Fruit fly (Drosophila melanogaster): Measurements from ENCODE around the gene CG42762.

CG42762 gene

DNA sequence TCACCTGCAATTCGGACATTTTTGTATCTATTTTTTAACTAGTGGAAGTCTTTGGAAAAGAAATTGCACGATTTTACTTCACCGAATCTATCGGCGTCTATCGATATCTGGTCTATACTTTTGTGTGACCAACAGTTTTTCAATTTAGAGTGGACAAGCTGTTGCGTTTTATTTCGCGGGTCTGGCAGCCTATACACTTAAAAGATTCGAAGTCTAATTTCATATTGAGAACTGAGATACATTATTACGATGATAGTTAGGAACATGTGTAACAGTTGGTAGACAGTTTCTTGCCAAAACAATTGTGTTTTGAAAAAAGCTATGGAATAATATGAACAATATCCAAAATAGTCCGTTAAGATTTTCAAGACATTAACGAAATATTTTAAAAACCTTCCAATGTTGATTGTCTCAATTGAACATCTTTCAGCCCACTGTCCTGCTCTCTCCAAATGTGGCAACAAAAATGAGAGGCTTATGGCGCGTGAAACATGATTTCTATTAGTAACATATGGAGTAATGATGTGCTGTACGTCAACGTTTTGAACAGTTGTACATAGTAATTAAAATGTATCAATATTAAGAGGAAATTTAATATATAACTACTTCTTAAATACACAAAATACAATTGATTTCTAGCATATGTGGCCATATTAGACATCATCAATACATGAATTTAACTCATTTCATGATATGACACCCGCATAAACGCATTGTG, 18.6 kb upstream of the CG42762 start, which contains the start of gene Acbp1 (continued):
- TF ChIP-seq twi (tag; optimal IDR thresholded peaks at IDR 0.05) (peak; percentile 97), Dll (GFP tag; IDR thresholded peaks at IDR 0.05; ENCODE audit: partially characterized antibody) (peak; percentile 86), caup (GFP tag; optimal IDR thresholded peaks at IDR 0.05; ENCODE audit: severe bottlenecking) (peak; percentile 95), CG12942 (GFP tag; optimal IDR thresholded peaks at IDR 0.05) (peak; percentile 82), CkIIα-i1 (GFP tag; IDR thresholded peaks at IDR 0.05) (no peak), NfI (GFP tag; optimal IDR thresholded peaks at IDR 0.05) (peak; percentile 95), Nf-YA (GFP tag; IDR thresholded peaks at IDR 0.05) (peak; percentile 81), CG7271 (tag; optimal IDR thresholded peaks at IDR 0.05) (peak; percentile 89), zf30C (GFP tag; optimal IDR thresholded peaks at IDR 0.05) (peak; percentile 99), chm (GFP tag; IDR thresholded peaks at IDR 0.05) (peak; percentile 91), bbx (GFP tag; IDR thresholded peaks at IDR 0.05; ENCODE audit: partially characterized antibody) (peak; percentile 79), Ada2b (GFP tag; IDR thresholded peaks at IDR 0.05) (peak; percentile 88), sug (tag; optimal IDR thresholded peaks at IDR 0.05) (peak; percentile 97), run (tag; optimal IDR thresholded peaks at IDR 0.05) (peak; percentile 98), kah (GFP tag; optimal IDR thresholded peaks at IDR 0.05) (peak; percentile 93), ERR (GFP tag; optimal IDR thresholded peaks at IDR 0.05) (peak; percentile 95), Poxn (GFP tag; IDR thresholded peaks at IDR 0.05) (peak; percentile 81), CG32532 (GFP tag; IDR thresholded peaks at IDR 0.05) (peak; percentile 93), Ets65A (GFP tag) (peak; percentile 99), CG5180 (GFP tag; optimal IDR thresholded peaks at IDR 0.05) (peak; percentile 93), chinmo (GFP tag; IDR thresholded peaks at IDR 0.05; ENCODE audit: partially characterized antibody) (peak; percentile 57; the same call in 1 of the 4 replicates), vnd (GFP tag; IDR thresholded peaks at IDR 0.05; ENCODE audit: partially characterized antibody) (peak; percentile 60), Sox102F (GFP tag; optimal IDR thresholded peaks at IDR 0.05) (peak; percentile 95), Fer1 (GFP tag; optimal IDR thresholded peaks at IDR 0.05) (peak; percentile 99), fd96Cb (tag; optimal IDR thresholded peaks at IDR 0.05) (peak; percentile 92), CG18619 (GFP tag; optimal IDR thresholded peaks at IDR 0.05) (peak; percentile 96), crol (GFP tag; IDR thresholded peaks at IDR 0.05) (no peak), jumu (GFP tag; optimal IDR thresholded peaks at IDR 0.05) (peak; percentile 96), Sry-δ (GFP tag; optimal IDR thresholded peaks at IDR 0.05) (peak; percentile 89), CG30431 (GFP tag; optimal IDR thresholded peaks at IDR 0.05) (peak; percentile 84), pzg (GFP tag; optimal IDR thresholded peaks at IDR 0.05) (peak; percentile 94), Mad (GFP tag; optimal IDR thresholded peaks at IDR 0.05) (peak; percentile 91), Hr39 (optimal IDR thresholded peaks at IDR 0.05) (no peak), bowl (GFP tag; IDR thresholded peaks at IDR 0.05) (peak; percentile 70), CG32767 (GFP tag; IDR thresholded peaks at IDR 0.05) (peak; percentile 93), Doc2 (GFP tag; IDR thresholded peaks at IDR 0.05) (no peak), Mes4 (GFP tag; optimal IDR thresholded peaks at IDR 0.05) (peak; percentile 92), fru (optimal IDR thresholded peaks at IDR 0.05) (no peak), CG11085 (GFP tag; IDR thresholded peaks at IDR 0.05) (peak; percentile 86), HHEX (GFP tag; optimal IDR thresholded peaks at IDR 0.05) (peak; percentile 98), pb (GFP tag; optimal IDR thresholded peaks at IDR 0.05) (peak; percentile 90), CHES-1-like (GFP tag; optimal IDR thresholded peaks at IDR 0.05) (peak; percentile 97), ci (GFP tag; IDR thresholded peaks at IDR 0.05) (peak; percentile 95), CG1233 (GFP tag; optimal IDR thresholded peaks at IDR 0.05) (peak; percentile 97), Sox100B (GFP tag; optimal IDR thresholded peaks at IDR 0.05) (peak; percentile 97), CG1024 (GFP tag; IDR thresholded peaks at IDR 0.05) (peak; percentile 71), Dfd (GFP tag; optimal IDR thresholded peaks at IDR 0.05) (no peak), tap (tag; optimal IDR thresholded peaks at IDR 0.05) (peak; percentile 99), CG8478 (optimal IDR thresholded peaks at IDR 0.05) (no peak), HLH4C (GFP tag; IDR thresholded peaks at IDR 0.05; ENCODE audit: partially characterized antibody) (peak; percentile 68; the same call in 1 of the 3 replicates), jing (GFP tag; optimal IDR thresholded peaks at IDR 0.05) (peak; percentile 83)
